Worm (Caenorhabditis elegans): ENCODE results near the gene F53F4.1.

Gene F53F4.1

DNA sequence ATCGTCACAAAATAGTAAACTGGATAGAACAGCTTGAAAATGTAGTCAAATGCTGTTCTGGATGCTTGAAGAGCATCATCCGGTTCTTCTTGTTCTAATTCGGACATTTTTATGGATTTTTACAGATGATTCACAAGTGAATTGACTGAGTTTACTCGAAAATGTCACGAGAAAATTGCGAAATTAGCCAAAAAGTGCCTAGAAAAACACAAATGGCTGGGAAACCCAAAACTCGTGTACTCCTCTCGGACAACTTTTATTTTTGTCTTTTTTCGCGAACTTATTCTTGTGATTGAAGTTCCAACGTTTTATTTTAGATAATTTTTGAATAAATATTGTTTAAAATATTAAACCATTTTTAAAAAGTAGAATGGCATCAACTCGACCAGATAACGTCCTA, 33.0 kb upstream of the F53F4.1 start, which contains the start of the genes C56A3.4 and C56A3.5 (continued):
- TF ChIP-seq snu-23 (GFP tag; optimal IDR thresholded peaks at IDR 0.05) (peak; percentile 62), zip-4 (GFP tag; optimal IDR thresholded peaks at IDR 0.05) (peak; percentile 82), lin-14 (GFP tag; optimal IDR thresholded peaks at IDR 0.05) (peak; percentile 70), skn-1 (tag; optimal IDR thresholded peaks at IDR 0.05) (peak; percentile 62), jun-1 (tag; optimal IDR thresholded peaks at IDR 0.05) (peak; percentile 27), C16A3.4 (tag; optimal IDR thresholded peaks at IDR 0.05) (peak; percentile 24), aly-2 (tag; optimal IDR thresholded peaks at IDR 0.05) (no peak), swsn-7 (tag; optimal IDR thresholded peaks at IDR 0.05) (peak; percentile 50), ceh-88 (GFP tag; IDR thresholded peaks at IDR 0.05) (no peak), C34B4.2 (tag; optimal IDR thresholded peaks at IDR 0.05) (no peak), ztf-4 (tag; optimal IDR thresholded peaks at IDR 0.05) (no peak), fos-1 (tag; optimal IDR thresholded peaks at IDR 0.05) (peak; percentile 8), unc-30 (tag; optimal IDR thresholded peaks at IDR 0.05) (no peak), nhr-71 (tag; optimal IDR thresholded peaks at IDR 0.05) (peak; percentile 74), ceh-8 (GFP tag; optimal IDR thresholded peaks at IDR 0.05) (peak; percentile 20), nhr-20 (tag; optimal IDR thresholded peaks at IDR 0.05) (peak; percentile 58), dpl-1 (GFP tag; optimal IDR thresholded peaks at IDR 0.05) (peak; percentile 61 to 83 (median 77)), nhr-11 (tag; optimal IDR thresholded peaks at IDR 0.05) (no peak), blmp-1 (tag; optimal IDR thresholded peaks at IDR 0.05) (peak; percentile 20), ceh-82 (tag; optimal IDR thresholded peaks at IDR 0.05) (peak; percentile 19 to 60 (median 39)), isw-1 (GFP tag; IDR thresholded peaks at IDR 0.05) (peak; percentile 62), aha-1 (tag; optimal IDR thresholded peaks at IDR 0.05) (no peak), lsy-2 (tag; optimal IDR thresholded peaks at IDR 0.05) (peak; percentile 48 to 65), tlp-1 (tag; optimal IDR thresholded peaks at IDR 0.05) (no peak), nhr-19 (GFP tag; conservative IDR thresholded peaks at IDR 0.05) (peak; percentile 65), efl-3 (GFP tag; optimal IDR thresholded peaks at IDR 0.05) (no peak), sox-4 (tag; optimal IDR thresholded peaks at IDR 0.05) (peak; percentile 38), tbx-2 (tag; optimal IDR thresholded peaks at IDR 0.05) (peak; percentile 62), nhr-90 (tag; optimal IDR thresholded peaks at IDR 0.05; ENCODE audit: poor library complexity) (peak; percentile 57), lin-15B (tag; optimal IDR thresholded peaks at IDR 0.05) (peak; percentile 48), nhr-85 (tag) (peak; percentile 79), mab-9 (GFP tag; IDR thresholded peaks at IDR 0.05) (no peak), pax-3 (tag; optimal IDR thresholded peaks at IDR 0.05) (peak; percentile 88)

- TF ChIP-seq dsc-1 (tag; optimal IDR thresholded peaks at IDR 0.05): no peak
- TF ChIP-seq lsy-2 (tag; optimal IDR thresholded peaks at IDR 0.05): no peak
- TF ChIP-seq ces-1 (GFP tag; optimal IDR thresholded peaks at IDR 0.05): no peak
- no peak for TF ChIP-seq zip-4 (GFP tag; optimal IDR thresholded peaks at IDR 0.05)
- TF ChIP-seq irx-1 (tag; optimal IDR thresholded peaks at IDR 0.05): no peak
- TF ChIP-seq nhr-237 (tag; optimal IDR thresholded peaks at IDR 0.05): no peak
- TF ChIP-seq skn-1 (tag; optimal IDR thresholded peaks at IDR 0.05): no peak
- TF ChIP-seq sup-37 (GFP tag; optimal IDR thresholded peaks at IDR 0.05): no peak
- TF ChIP-seq fkh-10 (GFP tag; optimal IDR thresholded peaks at IDR 0.05): no peak
- no peak for TF ChIP-seq lir-3 (tag; optimal IDR thresholded peaks at IDR 0.05; ENCODE audit: poor library complexity)
- no peak for TF ChIP-seq sptf-1 (tag; optimal IDR thresholded peaks at IDR 0.05)
- TF ChIP-seq C34B4.2 (tag; optimal IDR thresholded peaks at IDR 0.05): no peak
- no peak for TF ChIP-seq hlh-17 (GFP tag; optimal IDR thresholded peaks at IDR 0.05; ENCODE audit: borderline replicate concordance)
- TF ChIP-seq ama-1 (optimal IDR thresholded peaks at IDR 0.05): no peak
These were observed 28.3 kb upstream of the F53F4.1 start, which contains the start of gene C56A3.6 for ce11 chrV:13556297-13556696. Gene C56A3.6 (minus strand): TSS chrV:13556397.

Data from whole organism, L1 larva.